Fruit fly (Drosophila melanogaster) whole organism, embryonic: Measurements from ENCODE around the gene CG5902.

Source experiments
- Awh ChIP-seq: fragments of 200-800 bp; sonication (Bioruptor generic); IDR thresholded peaks from 2 replicates; pipeline ENCODE4, ENCODE4 v1.3.6; 2022; ENCODE audit warnings: missing biosample characterization, missing genetic modification characterization
- B-H2 ChIP-seq: fragments of 200-800 bp; sonication (Bioruptor generic); optimal IDR thresholded peaks from 2 replicates; lab custom pipeline; 2018; ENCODE audit warnings: missing biosample characterization, mild to moderate bottlenecking, missing genetic modification characterization
- CG10147 ChIP-seq: fragments of 200-800 bp; sonication (Bioruptor generic); optimal IDR thresholded peaks from 2 replicates; lab custom pipeline; 2019; ENCODE audit warnings: missing biosample characterization, mild to moderate bottlenecking, missing genetic modification characterization, moderate library complexity
- CG11504 ChIP-seq: fragments of 200-800 bp; sonication (Bioruptor generic); optimal IDR thresholded peaks from 3 replicates; lab custom pipeline; 2019; ENCODE audit warnings: missing biosample characterization, mild to moderate bottlenecking, missing genetic modification characterization, moderate library complexity
- CG11695 ChIP-seq: fragments of 200-800 bp; sonication (Bioruptor generic); IDR thresholded peaks from 3 replicates; pipeline ENCODE4 v1.3.6; 2022; ENCODE audit warnings: missing biosample characterization, missing genetic modification characterization
- CG12219 ChIP-seq: fragments of 200-800 bp; sonication (Bioruptor generic); optimal IDR thresholded peaks from 3 replicates; lab custom pipeline; 2018; ENCODE audit warnings: missing biosample characterization, mild to moderate bottlenecking, missing genetic modification characterization
- CG13287 ChIP-seq: fragments of 200-800 bp; sonication (Bioruptor generic); IDR thresholded peaks from 2 replicates; pipeline ENCODE4 v1.3.6; 2022; ENCODE audit warnings: missing biosample characterization, missing genetic modification characterization; ENCODE audit not compliant: partially characterized antibody
- CG18011 ChIP-seq: fragments of 200-800 bp; sonication (Bioruptor generic); optimal IDR thresholded peaks from 2 replicates; lab custom pipeline; 2017; ENCODE audit warnings: missing biosample characterization, missing genetic modification characterization, mild to moderate bottlenecking, moderate library complexity, missing genotype
- CG18619 ChIP-seq: fragments of 200-800 bp; sonication (Bioruptor generic); optimal IDR thresholded peaks from 3 replicates; lab custom pipeline; 2017; ENCODE audit warnings: missing biosample characterization, mild to moderate bottlenecking, missing genetic modification characterization
- CG2129 ChIP-seq: fragments of 200-800 bp; sonication (Bioruptor generic); IDR thresholded peaks from 2 replicates; pipeline ENCODE4 v1.3.6; 2022; ENCODE audit warnings: missing biosample characterization, missing genetic modification characterization; ENCODE audit not compliant: partially characterized antibody
- CG32772 ChIP-seq: fragments of 200-800 bp; sonication (Bioruptor generic); IDR thresholded peaks from 2 replicates; pipeline ENCODE4 v1.3.6; 2022; ENCODE audit warnings: missing biosample characterization, missing genetic modification characterization
- CG34224 ChIP-seq: fragments of 200-800 bp; sonication (Bioruptor generic); IDR thresholded peaks from 3 replicates; pipeline ENCODE4 v1.3.6; 2022; ENCODE audit warnings: missing biosample characterization, missing genetic modification characterization; ENCODE audit not compliant: partially characterized antibody
- CG34376 ChIP-seq: fragments of 200-800 bp; sonication (Bioruptor generic); optimal IDR thresholded peaks from 2 replicates; lab custom pipeline; 2018; ENCODE audit warnings: missing biosample characterization, mild to moderate bottlenecking, missing genetic modification characterization
- CG4282 ChIP-seq: fragments of 200-800 bp; sonication (Bioruptor generic); optimal IDR thresholded peaks from 2 replicates; lab custom pipeline; 2016; ENCODE audit warnings: missing biosample characterization, missing genetic modification characterization
- CG7745 ChIP-seq: fragments of 200-800 bp; sonication (Bioruptor generic); optimal IDR thresholded peaks from 2 replicates; lab custom pipeline; 2018; ENCODE audit warnings: missing biosample characterization, mild to moderate bottlenecking, missing genetic modification characterization, moderate library complexity
- CG7987 ChIP-seq: fragments of 200-800 bp; sonication (Bioruptor generic); optimal IDR thresholded peaks from 2 replicates; lab custom pipeline; 2018; ENCODE audit warnings: missing biosample characterization, mild to moderate bottlenecking, missing genetic modification characterization, moderate library complexity
- CG8089 ChIP-seq: fragments of 200-800 bp; sonication (Bioruptor generic); optimal IDR thresholded peaks from 3 replicates; lab custom pipeline; 2016; ENCODE audit warnings: missing biosample characterization, missing genetic modification characterization
- CG8765 ChIP-seq: fragments of 200-800 bp; sonication (Bioruptor generic); IDR thresholded peaks from 2 replicates; pipeline ENCODE4 v1.3.6; 2022; ENCODE audit warnings: missing biosample characterization, missing genetic modification characterization
- Chrac-16 ChIP-seq: fragments of 200-800 bp; sonication (Bioruptor generic); optimal IDR thresholded peaks from 3 replicates; lab custom pipeline; 2016; ENCODE audit warnings: missing biosample characterization, missing genetic modification characterization
- D ChIP-seq, 2 experiments: fragments of 200-800 bp in 1 of 2; fragments of >200 bp in 1 of 2; sonication (Bioruptor generic) in 1 of 2; optimal IDR thresholded peaks; 2 replicates in 1 of 2; 3 replicates in 1 of 2; lab custom pipeline; 2017; ENCODE audit warnings: mild to moderate bottlenecking in 1 of 2, missing biosample characterization in 1 of 2, missing genetic modification characterization in 1 of 2, missing genetic modification reagents in 1 of 2
- Dek ChIP-seq: fragments of 200-800 bp; sonication (Bioruptor generic); optimal IDR thresholded peaks from 3 replicates; lab custom pipeline; 2019; ENCODE audit warnings: missing biosample characterization, mild to moderate bottlenecking, missing genetic modification characterization, moderate library complexity
- Dip3 ChIP-seq: fragments of 200-800 bp; sonication (Bioruptor generic); optimal IDR thresholded peaks from 3 replicates; lab custom pipeline; 2016; ENCODE audit warnings: missing biosample characterization, missing genetic modification characterization
- Drgx ChIP-seq: fragments of 200-800 bp; sonication (Bioruptor generic); IDR thresholded peaks from 2 replicates; pipeline ENCODE4 v1.3.6; 2022; ENCODE audit warnings: missing biosample characterization, missing genetic modification characterization
- Gsc ChIP-seq: fragments of 200-800 bp; sonication (Bioruptor generic); IDR thresholded peaks from 2 replicates; pipeline ENCODE4 v1.3.6; 2022; ENCODE audit warnings: missing biosample characterization, missing genetic modification characterization
- HmgD ChIP-seq: fragments of 200-800 bp; sonication (Bioruptor generic); optimal IDR thresholded peaks from 3 replicates; lab custom pipeline; 2016; ENCODE audit warnings: missing biosample characterization, missing genetic modification characterization
- HmgZ ChIP-seq: fragments of 200-800 bp; sonication (Bioruptor generic); optimal IDR thresholded peaks from 2 replicates; lab custom pipeline; 2018; ENCODE audit warnings: missing biosample characterization, mild to moderate bottlenecking, missing genetic modification characterization
- Hr51 ChIP-seq, 2 experiments: fragments of 200-800 bp; sonication (Bioruptor generic); optimal IDR thresholded peaks; 2 replicates in 1 of 2; 3 replicates in 1 of 2; lab custom pipeline; 2016 to 2018; ENCODE audit warnings: missing biosample characterization in 2 of 2, missing genetic modification characterization in 2 of 2, mild to moderate bottlenecking in 1 of 2, moderate library complexity in 1 of 2
- Myb ChIP-seq: fragments of 200-800 bp; sonication (Bioruptor generic); optimal IDR thresholded peaks from 2 replicates; lab custom pipeline; 2016; ENCODE audit warnings: missing biosample characterization, missing genetic modification characterization
- caup ChIP-seq: fragments of 200-800 bp; sonication (Bioruptor generic); optimal IDR thresholded peaks from 3 replicates; lab custom pipeline; 2017; ENCODE audit warnings: missing biosample characterization, mild to moderate bottlenecking, missing genetic modification characterization, moderate library complexity; ENCODE audit not compliant: severe bottlenecking
- chn ChIP-seq: fragments of 200-800 bp; sonication (Bioruptor generic); optimal IDR thresholded peaks from 2 replicates; lab custom pipeline; 2016; ENCODE audit warnings: missing biosample characterization, missing genetic modification characterization
- dati ChIP-seq: fragments of 200-800 bp; sonication (Bioruptor generic); IDR thresholded peaks from 2 replicates; pipeline ENCODE4 v1.3.6; 2022; ENCODE audit warnings: missing biosample characterization, missing genetic modification characterization
- dm ChIP-seq: fragments of 200-800 bp; sonication (Bioruptor generic); optimal IDR thresholded peaks from 3 replicates; lab custom pipeline; 2016; ENCODE audit warnings: missing biosample characterization, missing genetic modification characterization
- grau ChIP-seq: fragments of 200-800 bp; optimal IDR thresholded peaks from 3 replicates; lab custom pipeline; 2019; ENCODE audit warnings: missing biosample characterization, mild to moderate bottlenecking, missing genetic modification characterization, moderate library complexity
- ham ChIP-seq: fragments of 200-800 bp; sonication (Bioruptor generic); IDR thresholded peaks from 2 replicates; pipeline ENCODE4 v1.3.6; 2022; ENCODE audit warnings: missing biosample characterization, missing genetic modification characterization
- hkb ChIP-seq, 2 experiments: fragments of 200-800 bp in 1 of 2; fragments of >200 bp in 1 of 2; sonication (Bioruptor generic) in 1 of 2; IDR thresholded peaks in 1 of 2; optimal IDR thresholded peaks in 1 of 2; 2 replicates each; pipeline versions ENCODE4 v1.3.6 to Lab custom; 2017 to 2022; ENCODE audit warnings: missing biosample characterization in 1 of 2, missing genetic modification characterization in 1 of 2
- insv ChIP-seq, 2 experiments: fragments of 200-800 bp; sonication (Bioruptor generic); optimal IDR thresholded peaks; 3 replicates each; lab custom pipeline; 2016 to 2018; ENCODE audit warnings: missing biosample characterization in 2 of 2, missing genetic modification characterization in 2 of 2
- kah ChIP-seq: fragments of 200-800 bp; sonication (Bioruptor generic); optimal IDR thresholded peaks from 2 replicates; lab custom pipeline; 2018; ENCODE audit warnings: missing biosample characterization, mild to moderate bottlenecking, missing genetic modification characterization
- klu ChIP-seq: fragments of 200-800 bp; sonication (Bioruptor generic); IDR thresholded peaks from 2 replicates; pipeline ENCODE4 v1.3.6; 2022; ENCODE audit warnings: missing biosample characterization, missing genetic modification characterization
- lbe ChIP-seq: fragments of 200-800 bp; sonication (Bioruptor generic); optimal IDR thresholded peaks from 2 replicates; lab custom pipeline; 2016; ENCODE audit warnings: missing biosample characterization, mild to moderate bottlenecking, missing genetic modification characterization
- lilli ChIP-seq: fragments of 200-800 bp; sonication (Bioruptor generic); optimal IDR thresholded peaks from 3 replicates; lab custom pipeline; 2016; ENCODE audit warnings: missing biosample characterization, missing genetic modification characterization
- nau ChIP-seq: fragments of 200-800 bp; sonication (Bioruptor generic); optimal IDR thresholded peaks from 3 replicates; lab custom pipeline; 2017; ENCODE audit warnings: missing biosample characterization, mild to moderate bottlenecking, missing genetic modification characterization, missing genetic modification reagents
- oc ChIP-seq: fragments of 200-800 bp; sonication (Bioruptor generic); optimal IDR thresholded peaks from 2 replicates; lab custom pipeline; 2018; ENCODE audit warnings: missing biosample characterization, mild to moderate bottlenecking, missing genetic modification characterization, moderate library complexity
- org-1 ChIP-seq: fragments of 200-800 bp; sonication (Bioruptor generic); optimal IDR thresholded peaks from 2 replicates; lab custom pipeline; 2017; ENCODE audit warnings: missing biosample characterization, missing genetic modification characterization
- phol ChIP-seq: fragments of 200-800 bp; sonication (Bioruptor generic); optimal IDR thresholded peaks from 3 replicates; lab custom pipeline; 2018; ENCODE audit warnings: missing biosample characterization, mild to moderate bottlenecking, missing genetic modification characterization, moderate library complexity
- pros ChIP-seq: fragments of 200-800 bp; sonication (Bioruptor generic); optimal IDR thresholded peaks from 3 replicates; lab custom pipeline; 2019; ENCODE audit warnings: missing biosample characterization, mild to moderate bottlenecking, missing genetic modification characterization, moderate library complexity
- sens ChIP-seq: fragments of 200-800 bp; sonication (Bioruptor generic); peaks from one replicate; lab custom pipeline; 2016; ENCODE audit warnings: missing biosample characterization, missing genetic modification characterization
- shn ChIP-seq: fragments of 200-800 bp; sonication (Bioruptor generic); optimal IDR thresholded peaks from 3 replicates; lab custom pipeline; 2016; ENCODE audit warnings: missing biosample characterization, missing genetic modification characterization
- wor ChIP-seq: fragments of 200-800 bp; sonication (Bioruptor generic); IDR thresholded peaks from 2 replicates; pipeline ENCODE4 v1.3.6; 2022; ENCODE audit warnings: missing biosample characterization, missing genetic modification characterization
- zf30C ChIP-seq: fragments of 200-800 bp; sonication (Bioruptor generic); optimal IDR thresholded peaks from 3 replicates; lab custom pipeline; 2018; ENCODE audit warnings: missing biosample characterization, mild to moderate bottlenecking, missing genetic modification characterization

Gene CG5902

dm6 chr3R:24007775-24008506, 21.5 kb downstream of the CG5902 start (continued):
- TF ChIP-seq Myb (no peak), kah (no peak), CG8765 (GFP tag; lab: Robert Waterston, UW) (no peak), oc (tag; lab: Kevin White, UChicago) (no peak), lilli (GFP tag; lab: Kevin White, UChicago) (peak; percentile 34), CG2129 (GFP tag; lab: Robert Waterston, UW) (no peak), CG10147 (GFP tag; lab: Kevin White, UChicago) (no peak), CG34224 (GFP tag; lab: Robert Waterston, UW) (no peak), phol (tag; lab: Kevin White, UChicago) (peak; percentile 22), CG11695 (no peak), lbe (GFP tag; lab: Kevin White, UChicago) (no peak), Drgx (GFP tag; lab: Robert Waterston, UW) (no peak), CG8089 (GFP tag; lab: Kevin White, UChicago) (no peak), dati (no peak), sens (peak; percentile 86), CG11504 (tag; lab: Kevin White, UChicago) (peak; percentile 52), CG13287 (no peak), CG4282 (no peak), chn (GFP tag; lab: Kevin White, UChicago) (no peak), CG12219 (GFP tag; lab: Kevin White, UChicago) (no peak), Dek (tag; lab: Kevin White, UChicago) (peak; percentile 31), Awh (GFP tag; lab: Robert Waterston, UW) (peak; percentile 19; the same call in 1 of the 2 replicates), CG7987 (GFP tag; lab: Kevin White, UChicago) (no peak), shn (GFP tag; lab: Kevin White, UChicago) (no peak), CG18011 (GFP tag; lab: Kevin White, UChicago) (no peak), ham (GFP tag; lab: Robert Waterston, UW) (no peak), caup (GFP tag; lab: Kevin White, UChicago) (no peak), zf30C (GFP tag; lab: Kevin White, UChicago) (no peak), CG7745 (tag; lab: Kevin White, UChicago) (no peak), insv (GFP tag; optimal IDR thresholded peaks at IDR 0.05; lab: Kevin White, UChicago) (no peak), HmgZ (no peak), pros (no peak), CG18619 (no peak), CG34376 (no peak), klu (GFP tag; lab: Robert Waterston, UW) (no peak), hkb (optimal IDR thresholded peaks at IDR 0.05; lab: Kevin White, UChicago) (no peak), hkb (GFP tag; IDR thresholded peaks at IDR 0.05; lab: Robert Waterston, UW) (no peak), Gsc (GFP tag; lab: Robert Waterston, UW) (no peak), CG32772 (no peak), HmgD (GFP tag; lab: Kevin White, UChicago) (no peak), D (optimal IDR thresholded peaks at IDR 0.05; lab: Kevin White, UChicago) (no peak), D (GFP tag; optimal IDR thresholded peaks at IDR 0.05; lab: Kevin White, UChicago) (no peak), Hr51 (GFP tag; optimal IDR thresholded peaks at IDR 0.05; lab: Kevin White, UChicago) (peak in 1 of 2 experiments; percentile 36), dm (GFP tag; lab: Kevin White, UChicago) (no peak), org-1 (GFP tag; lab: Kevin White, UChicago) (peak; percentile 47), Chrac-16 (no peak), nau (no peak), B-H2 (GFP tag; lab: Kevin White, UChicago) (no peak), wor (GFP tag; lab: Robert Waterston, UW) (no peak), Dip3 (no peak), grau (peak; percentile 17)
